Worm (Caenorhabditis elegans) whole organism, L3 larva: ENCODE measurements around the gene T22D1.3.

Source experiments
- aly-2 ChIP-seq: fragments of 150-350 bp; optimal IDR thresholded peaks from 2 replicates; lab custom pipeline; 2014; ENCODE audit warnings: missing biosample characterization, missing genetic modification characterization
- ceh-82 ChIP-seq: fragments of 150-350 bp; optimal IDR thresholded peaks from 2 replicates; lab custom pipeline; 2014; ENCODE audit warnings: missing biosample characterization, missing genetic modification characterization
- eor-1 ChIP-seq, 2 experiments: fragments of 150-350 bp; optimal IDR thresholded peaks; 2 replicates each; lab custom pipeline; 2014 to 2018; ENCODE audit warnings: missing biosample characterization in 2 of 2, missing genetic modification characterization in 2 of 2
- nhr-25 ChIP-seq: sonication (generic microtip); optimal IDR thresholded peaks from 2 replicates; lab custom pipeline; 2017; ENCODE audit warnings: missing biosample characterization, missing genetic modification characterization
- nhr-77 ChIP-seq: fragments of 150-350 bp; optimal IDR thresholded peaks from 2 replicates; lab custom pipeline; 2014; ENCODE audit warnings: missing biosample characterization, missing genetic modification characterization
- pha-4 ChIP-seq: fragments of 150-350 bp; optimal IDR thresholded peaks from 2 replicates; lab custom pipeline; 2014; ENCODE audit warnings: missing biosample characterization, missing genetic modification reagents, missing genetic modification characterization
- unc-39 ChIP-seq: sonication (generic microtip); optimal IDR thresholded peaks from 4 replicates; lab custom pipeline; 2017; ENCODE audit warnings: missing biosample characterization, missing genetic modification characterization
- unc-62 ChIP-seq: fragments of 150-350 bp; sonication (generic microtip); optimal IDR thresholded peaks from 4 replicates; lab custom pipeline; 2014; ENCODE audit warnings: missing biosample characterization, missing genetic modification reagents, missing genetic modification characterization
- ztf-11 ChIP-seq: fragments of 150-350 bp; optimal IDR thresholded peaks from 2 replicates; lab custom pipeline; 2014; ENCODE audit warnings: missing biosample characterization, missing genetic modification characterization
- ztf-4 ChIP-seq: fragments of 150-350 bp; optimal IDR thresholded peaks from 2 replicates; lab custom pipeline; 2014; ENCODE audit warnings: missing biosample characterization, missing genetic modification characterization

DNA sequence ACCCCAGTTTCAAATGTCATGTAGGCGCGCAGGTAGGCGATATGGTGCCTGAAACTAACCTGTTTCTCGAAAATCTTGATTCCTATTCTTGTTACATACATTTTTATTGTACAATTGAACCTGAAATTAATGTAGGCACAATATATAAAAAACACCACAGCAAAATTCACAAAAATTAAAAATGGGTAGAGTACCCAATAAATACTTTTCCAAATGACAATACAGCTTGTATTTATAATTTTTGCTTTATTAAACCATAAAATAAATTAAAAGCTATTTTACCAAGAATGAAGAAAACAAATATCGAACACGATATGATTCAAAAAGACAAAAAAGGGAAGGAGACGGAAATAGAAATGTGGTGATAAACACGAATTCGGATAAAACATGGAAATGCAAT, 30.0 kb upstream of the T22D1.3 start, which contains the start of gene tre-2:
- TF ChIP-seq ceh-82 (tag; lab: Kevin White, UChicago) (no peak), unc-62 (no peak), ztf-4 (tag; lab: Kevin White, UChicago) (no peak), nhr-25 (no peak), aly-2 (tag; lab: Kevin White, UChicago) (no peak), pha-4 (tag; lab: Kevin White, UChicago) (no peak), nhr-77 (no peak), ztf-11 (no peak), eor-1 (tag; optimal IDR thresholded peaks at IDR 0.05; lab: Kevin White, UChicago) (no peak), unc-39 (tag; lab: Kevin White, UChicago) (no peak)
